Worm (Caenorhabditis elegans) whole organism, late embryonic: Measurements from ENCODE around the gene cyp-35A2.

Experiments used
- C38D4.7 ChIP-seq: fragments of 200-800 bp; sonication (Bioruptor generic); optimal IDR thresholded peaks from 2 replicates; lab custom pipeline; 2018; ENCODE audit warnings: mild to moderate bottlenecking, missing genetic modification characterization, moderate library complexity, missing compliant biosample characterization
- T23F11.4 ChIP-seq: fragments of 200-800 bp; sonication (Bioruptor generic); optimal IDR thresholded peaks from 2 replicates; lab custom pipeline; 2018; ENCODE audit warnings: mild to moderate bottlenecking, missing genetic modification characterization, missing compliant biosample characterization
- ahr-1 ChIP-seq: sonication (generic microtip); optimal IDR thresholded peaks from 2 replicates; lab custom pipeline; 2016; ENCODE audit warnings: missing genetic modification characterization, missing compliant biosample characterization
- ama-1 ChIP-seq: fragments of 150-350 bp; optimal IDR thresholded peaks from 2 replicates; lab custom pipeline; 2014
- ceh-18 ChIP-seq: sonication (generic microtip); optimal IDR thresholded peaks from 2 replicates; lab custom pipeline; 2016; ENCODE audit warnings: missing genetic modification characterization, missing compliant biosample characterization
- ceh-2 ChIP-seq: sonication (generic microtip); optimal IDR thresholded peaks from 2 replicates; lab custom pipeline; 2016; ENCODE audit warnings: missing genotype, missing genetic modification characterization, missing compliant biosample characterization
- ceh-30 ChIP-seq: fragments of 150-350 bp; optimal IDR thresholded peaks from 2 replicates; lab custom pipeline; 2014; ENCODE audit warnings: missing biosample characterization, missing genetic modification characterization
- ceh-45 ChIP-seq: fragments of 200-800 bp; sonication (Bioruptor generic); IDR thresholded peaks from 2 replicates; pipeline ENCODE4 v1.3.6; 2022; ENCODE audit warnings: missing genetic modification reagents, missing genetic modification characterization, missing compliant biosample characterization
- ceh-9 ChIP-seq: sonication (generic microtip); optimal IDR thresholded peaks from 2 replicates; lab custom pipeline; 2016; ENCODE audit warnings: mild to moderate bottlenecking, missing genetic modification characterization, inconsistent platforms, missing compliant biosample characterization
- che-1 ChIP-seq: sonication (generic microtip); optimal IDR thresholded peaks from 2 replicates; lab custom pipeline; 2016; ENCODE audit warnings: mild to moderate bottlenecking, missing genetic modification characterization, missing compliant biosample characterization
- elt-2 ChIP-seq: sonication (generic microtip); optimal IDR thresholded peaks from 2 replicates; lab custom pipeline; 2016; ENCODE audit warnings: missing genetic modification reagents, missing genetic modification characterization, missing compliant biosample characterization
- elt-4 ChIP-seq: sonication (generic microtip); optimal IDR thresholded peaks from 2 replicates; lab custom pipeline; 2016; ENCODE audit warnings: missing genetic modification characterization, missing compliant biosample characterization
- ets-4 ChIP-seq: sonication (generic microtip); optimal IDR thresholded peaks from 2 replicates; lab custom pipeline; 2016; ENCODE audit warnings: missing genetic modification characterization, missing compliant biosample characterization
- eyg-1 ChIP-seq: sonication (generic microtip); optimal IDR thresholded peaks from 2 replicates; lab custom pipeline; 2016; ENCODE audit warnings: missing genotype, missing genetic modification characterization, missing compliant biosample characterization
- hlh-15 ChIP-seq: sonication (generic microtip); optimal IDR thresholded peaks from 2 replicates; lab custom pipeline; 2016; ENCODE audit warnings: missing genetic modification characterization, missing compliant biosample characterization
- hlh-30 ChIP-seq: sonication (generic microtip); optimal IDR thresholded peaks from 2 replicates; lab custom pipeline; 2017; ENCODE audit warnings: antibody characterized with exemption, missing genetic modification characterization, missing compliant biosample characterization; ENCODE audit not compliant: insufficient read depth
- hlh-6 ChIP-seq: sonication (generic microtip); optimal IDR thresholded peaks from 2 replicates; lab custom pipeline; 2016; ENCODE audit warnings: missing genotype, missing genetic modification characterization, missing compliant biosample characterization
- lin-11 ChIP-seq: fragments of 200-800 bp; sonication (Bioruptor generic); optimal IDR thresholded peaks from 2 replicates; lab custom pipeline; 2018; ENCODE audit warnings: mild to moderate bottlenecking, missing genetic modification characterization, missing compliant biosample characterization
- mec-3 ChIP-seq: sonication (generic microtip); optimal IDR thresholded peaks from 2 replicates; lab custom pipeline; 2016; ENCODE audit warnings: borderline replicate concordance, missing genetic modification characterization, missing compliant biosample characterization
- nhr-11 ChIP-seq: fragments of 150-350 bp; optimal IDR thresholded peaks from 2 replicates; lab custom pipeline; 2014; ENCODE audit warnings: missing biosample characterization, missing genetic modification characterization
- pag-3 ChIP-seq: sonication (generic microtip); optimal IDR thresholded peaks from 2 replicates; lab custom pipeline; 2016; ENCODE audit warnings: missing compliant biosample characterization, missing genetic modification characterization, borderline replicate concordance
- pat-9 ChIP-seq: fragments of 200-800 bp; sonication (Bioruptor generic); optimal IDR thresholded peaks from 2 replicates; lab custom pipeline; 2018; ENCODE audit warnings: mild to moderate bottlenecking, missing genetic modification characterization, moderate library complexity, missing compliant biosample characterization
- pax-1 ChIP-seq: fragments of 150-350 bp; optimal IDR thresholded peaks from 2 replicates; lab custom pipeline; 2014; ENCODE audit warnings: missing biosample characterization, missing genetic modification characterization
- pha-2 ChIP-seq: sonication (generic microtip); optimal IDR thresholded peaks from 2 replicates; lab custom pipeline; 2017; ENCODE audit warnings: mild to moderate bottlenecking, missing genetic modification characterization, missing compliant biosample characterization
- pha-4 ChIP-seq: fragments of 150-350 bp; optimal IDR thresholded peaks from 2 replicates; lab custom pipeline; 2018; ENCODE audit warnings: missing biosample characterization, missing genetic modification reagents, missing genetic modification characterization
- pqm-1 ChIP-seq: sonication (generic microtip); optimal IDR thresholded peaks from 2 replicates; lab custom pipeline; 2016; ENCODE audit warnings: missing genetic modification characterization, missing compliant biosample characterization
- pros-1 ChIP-seq: fragments of 150-350 bp; optimal IDR thresholded peaks from 2 replicates; lab custom pipeline; 2014; ENCODE audit warnings: missing biosample characterization, missing genetic modification reagents, missing genetic modification characterization
- ref-2 ChIP-seq: sonication (generic microtip); optimal IDR thresholded peaks from 2 replicates; lab custom pipeline; 2016; ENCODE audit warnings: missing genetic modification characterization, missing compliant biosample characterization
- rnt-1 ChIP-seq: sonication (generic microtip); optimal IDR thresholded peaks from 2 replicates; lab custom pipeline; 2016; ENCODE audit warnings: missing genetic modification characterization, missing compliant biosample characterization
- sox-2 ChIP-seq: fragments of 200-800 bp; sonication (Bioruptor generic); IDR thresholded peaks from 2 replicates; pipeline ENCODE4 v1.3.6; 2022; ENCODE audit warnings: missing genetic modification reagents, missing genetic modification characterization, missing compliant biosample characterization
- syd-9 ChIP-seq: sonication (generic microtip); optimal IDR thresholded peaks from 2 replicates; lab custom pipeline; 2016; ENCODE audit warnings: mild to moderate bottlenecking, missing genetic modification characterization, moderate library complexity, missing compliant biosample characterization
- ttx-3 ChIP-seq: sonication (generic microtip); optimal IDR thresholded peaks from 2 replicates; lab custom pipeline; 2016; ENCODE audit warnings: missing genetic modification reagents, missing genetic modification characterization, missing compliant biosample characterization
- unc-3 ChIP-seq, 2 experiments: fragments of 200-800 bp in 1 of 2; sonication (Bioruptor generic) in 1 of 2; sonication (generic microtip) in 1 of 2; conservative IDR thresholded peaks in 1 of 2; optimal IDR thresholded peaks in 1 of 2; 2 replicates each; pipeline versions ENCODE4 v1.3.6 to Lab custom; 2016 to 2022; ENCODE audit warnings: missing compliant biosample characterization in 2 of 2, missing genetic modification characterization in 2 of 2, missing genetic modification reagents in 1 of 2
- zip-5 ChIP-seq: sonication (generic microtip); optimal IDR thresholded peaks from 2 replicates; lab custom pipeline; 2016; ENCODE audit warnings: missing genetic modification characterization, missing compliant biosample characterization

Gene cyp-35A2

ce11 chrV:7391933-7392332, 28.0 kb upstream of the cyp-35A2 start, which contains the start of gene fbxa-105:
Gene fbxa-105, minus strand, starts transcription at chrV:7392029.
- no peak for TF ChIP-seq lin-11

DNA sequence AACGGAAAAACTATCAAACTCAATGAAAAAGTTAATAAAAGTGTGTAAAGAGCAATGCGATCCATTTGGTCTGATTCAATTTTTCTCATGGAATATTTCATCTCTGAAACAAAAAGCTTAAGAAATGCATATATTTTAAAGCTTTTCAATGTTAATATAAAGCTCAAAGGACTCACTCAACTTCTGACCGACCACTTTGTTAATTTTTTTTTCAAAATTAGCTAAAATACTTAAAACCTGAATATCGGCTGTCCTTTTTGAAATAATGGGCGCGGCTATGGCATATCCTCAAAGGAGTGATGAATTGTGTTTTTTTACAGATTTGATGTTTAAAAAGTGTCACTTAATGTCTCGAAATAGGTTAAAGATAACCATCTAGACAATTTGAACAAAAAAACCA, 25.8 kb upstream of the cyp-35A2 start, which contains the start of gene C02H6.1:
C02H6.1 (minus strand) TSS at position 101 of the 400 bp plus-strand sequence.
- TF ChIP-seq ets-4 (tag; lab: Kevin White, UChicago) (no peak), hlh-15 (tag; lab: Kevin White, UChicago) (no peak), che-1 (tag; lab: Kevin White, UChicago) (no peak), ttx-3 (tag; lab: Kevin White, UChicago) (no peak), ceh-18 (tag; lab: Kevin White, UChicago) (no peak), pax-1 (tag; lab: Kevin White, UChicago) (no peak), ceh-9 (tag; lab: Kevin White, UChicago) (no peak), pros-1 (tag; lab: Kevin White, UChicago) (no peak), pqm-1 (tag; lab: Kevin White, UChicago) (no peak), ceh-45 (GFP tag; lab: Robert Waterston, UW) (no peak), nhr-11 (tag; lab: Kevin White, UChicago) (no peak), ceh-2 (tag; lab: Kevin White, UChicago) (no peak), syd-9 (tag; lab: Kevin White, UChicago) (no peak), hlh-30 (no peak), C38D4.7 (no peak), eyg-1 (tag; lab: Kevin White, UChicago) (no peak), unc-3 (GFP tag; conservative IDR thresholded peaks at IDR 0.05; lab: Robert Waterston, UW) (no peak), unc-3 (tag; optimal IDR thresholded peaks at IDR 0.05; lab: Kevin White, UChicago) (no peak), pha-2 (no peak), rnt-1 (tag; lab: Kevin White, UChicago) (no peak)

- TF ChIP-seq elt-2 (tag; lab: Kevin White, UChicago), result no peak
- no peak for TF ChIP-seq ref-2 (tag; lab: Kevin White, UChicago)
- TF ChIP-seq pax-1 (tag; lab: Kevin White, UChicago), result no peak
- no peak for TF ChIP-seq unc-3 (GFP tag; conservative IDR thresholded peaks at IDR 0.05; lab: Robert Waterston, UW)
- TF ChIP-seq unc-3 (tag; optimal IDR thresholded peaks at IDR 0.05; lab: Kevin White, UChicago), result no peak
- TF ChIP-seq ahr-1 (tag; lab: Kevin White, UChicago), result no peak
- no peak for TF ChIP-seq mec-3 (tag; lab: Kevin White, UChicago)
- no peak for TF ChIP-seq hlh-6 (tag; lab: Kevin White, UChicago)
Measured at ce11 chrV:7387755-7388154, 23.8 kb upstream of the cyp-35A2 start, which contains the start of gene C02H6.3. Gene C02H6.3, minus strand, starts transcription at chrV:7387855.

DNA sequence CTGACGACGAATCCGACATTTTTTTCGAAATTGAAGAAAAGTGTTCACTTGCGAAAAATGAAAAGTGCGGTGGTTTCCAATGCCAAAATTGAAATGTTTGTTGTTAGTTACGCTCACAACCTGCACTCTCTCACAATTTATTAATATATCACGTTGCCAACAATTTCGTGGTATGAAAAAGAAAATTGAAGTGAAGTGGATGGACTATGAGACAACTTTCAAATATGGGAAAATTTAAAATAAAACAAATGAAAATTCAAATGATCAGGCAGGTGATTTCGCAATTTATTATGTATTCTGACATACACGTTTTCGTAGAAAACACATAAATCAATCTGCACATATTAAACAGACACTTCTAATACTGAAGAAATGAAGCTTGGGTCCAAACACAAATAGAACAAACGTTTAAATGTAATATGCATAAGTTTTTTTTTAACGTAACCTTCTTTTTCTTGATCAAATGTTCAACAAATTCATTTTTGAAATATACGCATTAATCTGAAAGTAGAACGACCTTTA, 22.1 kb upstream of the cyp-35A2 start, which contains the start of gene srp-6:
srp-6 (minus strand) TSS at position 51 of the 522 bp plus-strand sequence.
- no peak for TF ChIP-seq pag-3 (tag; lab: Kevin White, UChicago)
- no peak for TF ChIP-seq ceh-9 (tag; lab: Kevin White, UChicago)
- no peak for TF ChIP-seq sox-2 (GFP tag; lab: Robert Waterston, UW)
- TF ChIP-seq ama-1 (lab: Kevin White, UChicago), result no peak
- no peak for TF ChIP-seq ref-2 (tag; lab: Kevin White, UChicago)
- no peak for TF ChIP-seq T23F11.4
- no peak for TF ChIP-seq C38D4.7
- no peak for TF ChIP-seq ceh-30 (tag; lab: Kevin White, UChicago)
- TF ChIP-seq pat-9 (tag; lab: Kevin White, UChicago), result no peak
- TF ChIP-seq pha-4 (tag; lab: Kevin White, UChicago), result no peak
- TF ChIP-seq zip-5, result no peak
- no peak for TF ChIP-seq ceh-2 (tag; lab: Kevin White, UChicago)
- no peak for TF ChIP-seq elt-4
